Fruit fly (Drosophila melanogaster): ENCODE data around the gene CG32100.

Gene CG32100

dm6 chr3L:12269867-12270266 is 2.5 kb downstream of the CG32100 start (continued):
- peak; percentile 3 for TF ChIP-seq CG13775 (GFP tag; optimal IDR thresholded peaks at IDR 0.05)
- TF ChIP-seq CG10267 (tag; optimal IDR thresholded peaks at IDR 0.05) = peak; percentile 25
- no peak for TF ChIP-seq CG10209 (GFP tag; optimal IDR thresholded peaks at IDR 0.05)
- TF ChIP-seq Fer3 (tag; optimal IDR thresholded peaks at IDR 0.05) = peak; percentile 47
- TF ChIP-seq phol (tag; optimal IDR thresholded peaks at IDR 0.05) = peak; percentile 26
- peak; percentile 65 for TF ChIP-seq PHDP (tag; optimal IDR thresholded peaks at IDR 0.05)
- peak; percentile 40 for TF ChIP-seq exex (tag; optimal IDR thresholded peaks at IDR 0.05)
- TF ChIP-seq CG9727 (GFP tag; optimal IDR thresholded peaks at IDR 0.05) = peak; percentile 22
- no peak for TF ChIP-seq CG32772 (GFP tag; IDR thresholded peaks at IDR 0.05)
- TF ChIP-seq Rx (GFP tag; IDR thresholded peaks at IDR 0.05) = no peak
- peak; percentile 16 for TF ChIP-seq Oli (tag; optimal IDR thresholded peaks at IDR 0.05)
- TF ChIP-seq cg (GFP tag; optimal IDR thresholded peaks at IDR 0.05) = no peak
- 0 out of 2 replicates have a peak, but pooled peaks have one; percentile 25 for TF ChIP-seq CG31441 (GFP tag; IDR thresholded peaks at IDR 0.05)
- no peak for TF ChIP-seq CG4820 (GFP tag; optimal IDR thresholded peaks at IDR 0.05)
- no peak for TF ChIP-seq CG6791 (GFP tag; IDR thresholded peaks at IDR 0.05; ENCODE audit: partially characterized antibody)
- 0 out of 2 replicates have a peak, but pooled peaks have one; percentile 25 for TF ChIP-seq CG6689 (GFP tag; IDR thresholded peaks at IDR 0.05)
- no peak for TF ChIP-seq CG2129 (GFP tag; IDR thresholded peaks at IDR 0.05; ENCODE audit: partially characterized antibody)
- TF ChIP-seq CG13424 (tag; optimal IDR thresholded peaks at IDR 0.05) = peak; percentile 63
- peak; percentile 9 for TF ChIP-seq CG14710 (tag; optimal IDR thresholded peaks at IDR 0.05)

DNA sequence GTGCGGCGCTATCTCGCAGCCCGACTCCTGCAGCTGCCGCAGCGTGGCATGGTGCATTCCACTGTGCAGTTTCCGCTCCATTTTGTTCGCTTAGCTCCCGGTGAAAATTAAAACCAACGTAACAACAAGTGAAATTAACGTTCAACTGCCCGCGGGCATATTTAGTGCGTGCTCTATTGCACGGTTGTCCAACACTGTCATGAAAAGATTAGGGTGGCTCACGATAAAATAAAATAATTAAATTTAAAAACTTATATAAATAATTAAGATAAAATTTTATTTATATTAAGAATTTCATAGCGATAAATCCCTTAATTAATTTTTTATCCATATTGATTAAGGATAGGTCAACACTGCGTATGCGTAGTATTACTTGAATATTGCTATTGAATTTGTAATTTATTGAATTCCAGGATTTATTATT is 3.9 kb downstream of the CG32100 start, which contains the start of gene Pbgs:
Pbgs (minus strand) TSS at position 151 of the 424 bp plus-strand sequence.
- TF ChIP-seq dmrt11E (tag; optimal IDR thresholded peaks at IDR 0.05) = peak; percentile 24
- peak; percentile 72 for TF ChIP-seq stc (GFP tag; IDR thresholded peaks at IDR 0.05)
- no peak for TF ChIP-seq repo (GFP tag; optimal IDR thresholded peaks at IDR 0.05)
- peak; percentile 60 for TF ChIP-seq Spps (tag; optimal IDR thresholded peaks at IDR 0.05)
- TF ChIP-seq B-H1 (GFP tag; IDR thresholded peaks at IDR 0.05) = peak; percentile 15; the same call in 1 of the 3 replicates
- TF ChIP-seq Xrp1 (GFP tag; IDR thresholded peaks at IDR 0.05) = peak; percentile 83
- TF ChIP-seq Eip74EF (GFP tag; optimal IDR thresholded peaks at IDR 0.05) = peak in 1 of 2 experiments; percentile 45
- no peak for TF ChIP-seq CG30431 (GFP tag; optimal IDR thresholded peaks at IDR 0.05)
- TF ChIP-seq CG3281 (GFP tag; optimal IDR thresholded peaks at IDR 0.05) = peak; percentile 35
- no peak for TF ChIP-seq Aef1 (GFP tag; IDR thresholded peaks at IDR 0.05)
- TF ChIP-seq Hand (GFP tag; optimal IDR thresholded peaks at IDR 0.05) = no peak
- TF ChIP-seq CG3163 (GFP tag; optimal IDR thresholded peaks at IDR 0.05) = no peak
- TF ChIP-seq MBD-R2 (GFP tag; IDR thresholded peaks at IDR 0.05) = peak; percentile 87
- peak; percentile 28 for TF ChIP-seq CG4328 (GFP tag; optimal IDR thresholded peaks at IDR 0.05)
- no peak for TF ChIP-seq p53 (GFP tag; optimal IDR thresholded peaks at IDR 0.05)
- TF ChIP-seq sna (GFP tag; IDR thresholded peaks at IDR 0.05; ENCODE audit: partially characterized antibody) = no peak
- TF ChIP-seq pb (GFP tag; optimal IDR thresholded peaks at IDR 0.05) = no peak
- peak; percentile 85 for TF ChIP-seq CG17829 (tag; optimal IDR thresholded peaks at IDR 0.05)
- TF ChIP-seq gsb-n (tag; optimal IDR thresholded peaks at IDR 0.05) = peak; percentile 39
- TF ChIP-seq CG42726 (GFP tag; IDR thresholded peaks at IDR 0.05; ENCODE audit: partially characterized antibody) = no peak
- no peak for TF ChIP-seq Bteb2 (GFP tag; optimal IDR thresholded peaks at IDR 0.05)
- no peak for TF ChIP-seq CG17186 (GFP tag; optimal IDR thresholded peaks at IDR 0.05)
- TF ChIP-seq cad (GFP tag; optimal IDR thresholded peaks at IDR 0.05) = no peak
- peak; percentile 41 for TF ChIP-seq Drgx (GFP tag; IDR thresholded peaks at IDR 0.05)
- no peak; the same call in 1 of the 2 replicates for TF ChIP-seq HLH3B (GFP tag; IDR thresholded peaks at IDR 0.05)
- TF ChIP-seq CG14441 (GFP tag; IDR thresholded peaks at IDR 0.05) = 0 out of 2 replicates have a peak, but pooled peaks have one; percentile 21
- peak; percentile 55 for TF ChIP-seq nerfin-1 (tag; optimal IDR thresholded peaks at IDR 0.05)
- TF ChIP-seq PHDP (tag; optimal IDR thresholded peaks at IDR 0.05) = peak; percentile 27
- TF ChIP-seq Tbp (GFP tag; optimal IDR thresholded peaks at IDR 0.05) = no peak
- peak; percentile 52 for TF ChIP-seq CG12391 (tag; optimal IDR thresholded peaks at IDR 0.05)
- TF ChIP-seq Nf-YA (GFP tag; IDR thresholded peaks at IDR 0.05) = no peak
- no peak for TF ChIP-seq Lim3 (GFP tag; IDR thresholded peaks at IDR 0.05)

Data from whole organism, embryonic.